Worm (Caenorhabditis elegans) whole organism, L3 larva: ENCODE results near the gene T10B9.14.

Experiments used
- ZK546.5 ChIP-seq: sonication (generic microtip); optimal IDR thresholded peaks from 2 replicates; lab custom pipeline; 2017; ENCODE audit warnings: missing biosample characterization, missing genetic modification characterization
- ama-1 ChIP-seq: fragments of 150-350 bp; optimal IDR thresholded peaks from 2 replicates; lab custom pipeline; 2018
- ceh-16 ChIP-seq: sonication (generic microtip); optimal IDR thresholded peaks from 2 replicates; lab custom pipeline; 2017; ENCODE audit warnings: missing biosample characterization, missing genetic modification characterization
- ceh-28 ChIP-seq: fragments of 150-350 bp; optimal IDR thresholded peaks from 2 replicates; lab custom pipeline; 2014; ENCODE audit warnings: missing biosample characterization, missing genetic modification reagents, missing genetic modification characterization
- ceh-82 ChIP-seq: fragments of 150-350 bp; optimal IDR thresholded peaks from 2 replicates; lab custom pipeline; 2014; ENCODE audit warnings: missing biosample characterization, missing genetic modification characterization
- daf-12 ChIP-seq: fragments of 150-350 bp; optimal IDR thresholded peaks from 2 replicates; lab custom pipeline; 2014; ENCODE audit warnings: missing biosample characterization, missing genetic modification reagents, missing genetic modification characterization
- egl-27 ChIP-seq: sonication (generic microtip); optimal IDR thresholded peaks from 4 replicates; lab custom pipeline; 2017; ENCODE audit warnings: missing biosample characterization, missing genetic modification reagents, missing genetic modification characterization
- egl-5 ChIP-seq: fragments of 150-350 bp; optimal IDR thresholded peaks from 2 replicates; lab custom pipeline; 2017; ENCODE audit warnings: missing biosample characterization, missing genetic modification reagents, missing genetic modification characterization, inconsistent platforms
- elt-1 ChIP-seq: fragments of 150-350 bp; optimal IDR thresholded peaks from 2 replicates; lab custom pipeline; 2014; ENCODE audit warnings: missing biosample characterization, missing genetic modification characterization
- elt-2 ChIP-seq: sonication (generic microtip); optimal IDR thresholded peaks from 2 replicates; lab custom pipeline; 2016; ENCODE audit warnings: missing genetic modification reagents, mild to moderate bottlenecking, missing genetic modification characterization, missing compliant biosample characterization
- elt-3 ChIP-seq, 3 experiments: fragments of 150-350 bp in 1 of 3; sonication (generic microtip) in 2 of 3; optimal IDR thresholded peaks; 2 replicates in 2 of 3; 4 replicates in 1 of 3; lab custom pipeline; 2014 to 2017; ENCODE audit warnings: missing biosample characterization in 3 of 3, missing genetic modification characterization in 3 of 3
- eor-1 ChIP-seq, 2 experiments: fragments of 150-350 bp; optimal IDR thresholded peaks; 2 replicates each; lab custom pipeline; 2014 to 2018; ENCODE audit warnings: missing biosample characterization in 2 of 2, missing genetic modification characterization in 2 of 2
- fkh-2 ChIP-seq: fragments of 150-350 bp; optimal IDR thresholded peaks from 2 replicates; lab custom pipeline; 2014; ENCODE audit warnings: missing biosample characterization, missing genetic modification reagents, missing genetic modification characterization
- lin-15B ChIP-seq: fragments of 150-350 bp; optimal IDR thresholded peaks from 2 replicates; lab custom pipeline; 2014; ENCODE audit warnings: missing biosample characterization, missing genetic modification characterization
- lsy-12 ChIP-seq: sonication (generic microtip); optimal IDR thresholded peaks from 2 replicates; lab custom pipeline; 2016; ENCODE audit warnings: mild to moderate bottlenecking, missing genetic modification characterization, missing compliant biosample characterization
- mml-1 ChIP-seq: fragments of 150-350 bp; sonication (generic microtip); optimal IDR thresholded peaks from 3 replicates; lab custom pipeline; 2014; ENCODE audit warnings: missing biosample characterization, missing genetic modification characterization
- nhr-11 ChIP-seq: fragments of 150-350 bp; optimal IDR thresholded peaks from 2 replicates; lab custom pipeline; 2014; ENCODE audit warnings: missing biosample characterization, missing genetic modification characterization
- nhr-12 ChIP-seq: fragments of 150-350 bp; optimal IDR thresholded peaks from 2 replicates; lab custom pipeline; 2014; ENCODE audit warnings: missing biosample characterization, missing genetic modification characterization
- nhr-23 ChIP-seq: fragments of 150-350 bp; optimal IDR thresholded peaks from 2 replicates; lab custom pipeline; 2014; ENCODE audit warnings: missing biosample characterization, missing genetic modification reagents, missing genetic modification characterization
- nhr-28 ChIP-seq: fragments of 150-350 bp; optimal IDR thresholded peaks from 2 replicates; lab custom pipeline; 2014; ENCODE audit warnings: missing biosample characterization, missing genetic modification characterization
- nhr-43 ChIP-seq: sonication (generic microtip); optimal IDR thresholded peaks from 2 replicates; lab custom pipeline; 2016; ENCODE audit warnings: mild to moderate bottlenecking, missing genetic modification characterization, missing compliant biosample characterization; ENCODE audit not compliant: poor library complexity, severe bottlenecking
- pha-4 ChIP-seq: fragments of 150-350 bp; optimal IDR thresholded peaks from 2 replicates; lab custom pipeline; 2014; ENCODE audit warnings: missing biosample characterization, missing genetic modification reagents, missing genetic modification characterization
- pqm-1 ChIP-seq: fragments of 150-350 bp; optimal IDR thresholded peaks from 2 replicates; lab custom pipeline; 2017; ENCODE audit warnings: missing biosample characterization, missing genetic modification characterization, inconsistent platforms
- snpc-4 ChIP-seq: fragments of 150-350 bp; optimal IDR thresholded peaks from 2 replicates; lab custom pipeline; 2014; ENCODE audit warnings: missing biosample characterization, missing genetic modification characterization
- unc-39 ChIP-seq: sonication (generic microtip); optimal IDR thresholded peaks from 4 replicates; lab custom pipeline; 2017; ENCODE audit warnings: missing biosample characterization, missing genetic modification characterization
- zag-1 ChIP-seq: fragments of 150-350 bp; optimal IDR thresholded peaks from 2 replicates; lab custom pipeline; 2014; ENCODE audit warnings: missing biosample characterization, missing genetic modification characterization
- ztf-11 ChIP-seq: fragments of 150-350 bp; optimal IDR thresholded peaks from 2 replicates; lab custom pipeline; 2014; ENCODE audit warnings: missing biosample characterization, missing genetic modification characterization
- ztf-4 ChIP-seq: fragments of 150-350 bp; optimal IDR thresholded peaks from 2 replicates; lab custom pipeline; 2014; ENCODE audit warnings: missing biosample characterization, missing genetic modification characterization

The T10B9.14 gene

ce11 chrII:9826946-9827345 lies 44.7 kb upstream of the T10B9.14 start:
- TF ChIP-seq ama-1 (lab: Kevin White, UChicago) (no peak), ztf-11 (tag; lab: Kevin White, UChicago) (no peak), pqm-1 (tag; lab: Kevin White, UChicago) (no peak)

DNA sequence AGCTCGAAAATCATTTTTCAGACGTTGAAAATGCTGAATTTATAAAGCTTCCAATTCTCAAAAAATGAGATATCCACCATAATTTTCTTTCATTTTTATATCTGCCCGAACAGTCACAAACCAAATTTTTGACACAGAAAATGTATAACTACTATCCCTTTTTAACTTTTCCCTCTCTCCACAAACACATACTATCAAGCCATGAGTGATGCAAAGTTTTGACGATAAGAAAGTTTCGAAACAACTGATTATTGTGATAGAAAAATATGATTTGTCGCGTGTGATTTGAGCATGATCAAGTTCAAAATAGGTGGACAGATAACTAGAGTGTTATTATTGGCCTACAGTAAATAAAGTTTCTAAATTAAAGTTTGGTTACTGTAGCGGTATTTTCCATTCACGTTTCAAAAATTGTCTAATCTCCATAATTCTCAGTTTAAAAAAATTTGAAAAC lies 25.3 kb upstream of the T10B9.14 start, which contains the start of gene cyp-13A8:
cyp-13A8 (minus strand) TSS at position 51 of the 454 bp plus-strand sequence.
- TF ChIP-seq elt-2 (tag; lab: Kevin White, UChicago) = peak; percentile 74
- no peak for TF ChIP-seq lsy-12 (tag; lab: Kevin White, UChicago)
- peak in 1 of 3 experiments; percentile 14 for TF ChIP-seq elt-3 (tag; optimal IDR thresholded peaks at IDR 0.05; lab: Kevin White, UChicago)
- TF ChIP-seq ZK546.5 (tag; lab: Kevin White, UChicago) = no peak
- peak; percentile 89 for TF ChIP-seq pqm-1 (tag; lab: Kevin White, UChicago)
- no peak for TF ChIP-seq egl-27 (tag; lab: Kevin White, UChicago)
- TF ChIP-seq elt-1 (tag; lab: Kevin White, UChicago) = no peak
- TF ChIP-seq, all 47 proteins: peak for 3

DNA sequence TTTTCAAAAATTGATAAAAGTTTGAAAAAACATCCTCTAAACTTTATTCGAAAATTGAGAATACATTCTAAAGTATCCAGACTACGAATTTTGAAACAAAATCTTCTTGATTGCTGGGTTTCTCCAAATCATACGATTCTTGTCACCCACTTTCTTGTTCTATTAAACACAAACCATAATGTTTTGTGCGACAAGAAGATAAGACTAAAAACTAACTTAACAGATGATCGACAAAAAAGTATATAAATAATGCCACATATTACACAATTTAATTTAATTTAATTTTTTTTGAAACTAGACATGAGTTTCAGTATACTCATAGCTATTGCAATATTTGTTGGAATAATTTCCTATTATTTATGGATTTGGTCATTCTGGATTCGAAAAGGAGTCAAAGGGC lies 21.1 kb upstream of the T10B9.14 start, which contains the start of gene cyp-13A7:
cyp-13A7 (plus strand) TSS at position 301 of the 400 bp plus-strand sequence.
- TF ChIP-seq nhr-28 (tag; lab: Kevin White, UChicago) (no peak), eor-1 (tag; optimal IDR thresholded peaks at IDR 0.05; lab: Kevin White, UChicago) (no peak), ztf-11 (tag; lab: Kevin White, UChicago) (no peak), lin-15B (tag; lab: Kevin White, UChicago) (no peak), lsy-12 (tag; lab: Kevin White, UChicago) (no peak), ceh-16 (tag; lab: Kevin White, UChicago) (no peak), snpc-4 (tag; lab: Kevin White, UChicago) (no peak), nhr-43 (tag; lab: Kevin White, UChicago) (no peak)

- TF ChIP-seq pqm-1 (tag; lab: Kevin White, UChicago) (no peak), ZK546.5 (tag; lab: Kevin White, UChicago) (no peak), pha-4 (tag; lab: Kevin White, UChicago) (peak; percentile 2), fkh-2 (tag; lab: Kevin White, UChicago) (no peak), nhr-43 (tag; lab: Kevin White, UChicago) (no peak), nhr-28 (tag; lab: Kevin White, UChicago) (no peak), unc-39 (tag; lab: Kevin White, UChicago) (no peak), nhr-12 (no peak), nhr-11 (tag; lab: Kevin White, UChicago) (no peak), ceh-28 (tag; lab: Kevin White, UChicago) (no peak), ztf-11 (tag; lab: Kevin White, UChicago) (no peak), egl-5 (tag; lab: Kevin White, UChicago) (no peak), nhr-23 (no peak), daf-12 (tag; lab: Kevin White, UChicago) (no peak), elt-2 (tag; lab: Kevin White, UChicago) (peak; percentile 26), ztf-4 (tag; lab: Kevin White, UChicago) (no peak), ama-1 (lab: Kevin White, UChicago) (no peak)
- TF ChIP-seq, all 47 proteins: peak for 2
Measured at ce11 chrII:9802642-9803041, 20.4 kb upstream of the T10B9.14 start, which contains the start of gene cyp-13A6. Gene cyp-13A6, minus strand, starts transcription at chrII:9802821.

DNA sequence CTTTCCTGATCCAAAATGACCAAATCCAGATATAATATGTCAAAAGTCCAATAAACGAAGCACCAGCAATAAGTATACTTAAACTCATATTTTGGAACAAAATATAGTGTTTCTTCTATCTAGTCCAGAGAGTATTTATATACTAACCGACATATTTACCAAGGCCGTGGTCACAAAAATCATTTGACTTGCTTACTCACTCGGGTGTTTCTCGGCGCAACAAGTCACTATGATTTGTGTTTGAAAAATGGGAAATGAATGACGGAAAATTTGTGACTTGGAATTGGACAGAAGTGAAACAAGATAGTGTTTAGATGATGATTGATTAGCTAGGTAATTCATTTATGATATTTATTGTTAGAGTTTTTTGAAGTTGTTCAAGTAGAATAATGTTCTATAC lies 18.0 kb upstream of the T10B9.14 start, which contains the start of gene cyp-13A5:
cyp-13A5 (minus strand) TSS at position 112 of the 400 bp plus-strand sequence.
- peak; percentile 65 for TF ChIP-seq pqm-1 (tag; lab: Kevin White, UChicago)
- TF ChIP-seq elt-2 (tag; lab: Kevin White, UChicago) = peak; percentile 37
- peak; percentile 64 for TF ChIP-seq pha-4 (tag; lab: Kevin White, UChicago)
- TF ChIP-seq zag-1 = no peak
- no peak for TF ChIP-seq snpc-4 (tag; lab: Kevin White, UChicago)
- TF ChIP-seq nhr-23 = peak; percentile 47

DNA sequence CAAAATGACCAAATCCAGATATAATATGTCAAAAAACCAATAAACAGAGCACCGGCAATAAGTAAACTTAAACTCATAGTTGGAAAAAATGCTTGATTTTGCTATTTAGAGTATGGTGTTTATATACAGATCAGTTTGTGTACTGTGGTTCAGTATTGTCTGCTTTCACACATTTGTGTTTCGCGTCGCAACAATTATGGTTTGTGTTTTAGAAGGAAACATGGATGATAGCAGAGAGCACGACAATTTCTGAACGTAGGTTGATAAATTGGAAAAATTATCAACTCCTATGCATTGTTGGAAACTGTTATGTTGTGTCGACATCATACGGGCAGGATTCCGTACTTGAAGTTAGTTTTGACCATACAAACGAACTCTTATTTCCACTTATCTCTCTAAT lies 15.4 kb upstream of the T10B9.14 start, which contains the start of gene cyp-13A4:
cyp-13A4 (minus strand) TSS at position 77 of the 400 bp plus-strand sequence.
- no peak for TF ChIP-seq nhr-28 (tag; lab: Kevin White, UChicago)
- peak; percentile 36 for TF ChIP-seq pqm-1 (tag; lab: Kevin White, UChicago)
- no peak for TF ChIP-seq zag-1
- no peak for TF ChIP-seq ztf-11 (tag; lab: Kevin White, UChicago)
- no peak for TF ChIP-seq pha-4 (tag; lab: Kevin White, UChicago)
- TF ChIP-seq ceh-82 (tag; lab: Kevin White, UChicago) = no peak
- peak; percentile 18 for TF ChIP-seq elt-2 (tag; lab: Kevin White, UChicago)
- TF ChIP-seq mml-1 (tag; lab: Kevin White, UChicago) = no peak
- no peak for TF ChIP-seq ceh-28 (tag; lab: Kevin White, UChicago)
